Worm (Caenorhabditis elegans): ENCODE measurements around the gene K07F5.17.

Gene K07F5.17

DNA sequence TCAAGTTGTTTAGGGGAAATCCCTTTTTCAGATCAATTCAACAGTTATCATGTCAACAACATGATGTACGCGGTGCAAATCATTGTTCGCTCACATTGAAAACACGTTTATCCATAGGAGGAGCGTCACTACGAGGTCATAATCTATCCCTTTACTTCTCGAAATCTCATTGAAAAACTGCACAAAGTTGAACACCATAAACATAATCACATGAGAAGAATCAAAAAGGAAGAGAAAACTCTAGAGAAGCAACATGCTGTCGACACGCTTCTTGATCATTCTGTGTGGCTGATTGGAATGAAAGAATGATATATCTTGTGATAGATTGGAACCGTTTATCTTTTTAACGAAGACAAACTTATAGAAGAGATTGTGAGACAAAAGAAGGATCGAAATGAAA is 25.7 kb downstream of the K07F5.17 start (continued):
- TF ChIP-seq ceh-82 (tag; optimal IDR thresholded peaks at IDR 0.05) (no peak), unc-98 (GFP tag; IDR thresholded peaks at IDR 0.05) (no peak), nhr-71 (tag; optimal IDR thresholded peaks at IDR 0.05) (peak; percentile 93), fkh-8 (tag; optimal IDR thresholded peaks at IDR 0.05) (no peak), sptf-1 (tag; optimal IDR thresholded peaks at IDR 0.05) (no peak), lir-3 (tag; optimal IDR thresholded peaks at IDR 0.05; ENCODE audit: poor library complexity) (peak; percentile 56), rnt-1 (tag; optimal IDR thresholded peaks at IDR 0.05) (no peak), elt-2 (tag; optimal IDR thresholded peaks at IDR 0.05) (no peak), nhr-12 (tag; optimal IDR thresholded peaks at IDR 0.05) (no peak), pqm-1 (tag; optimal IDR thresholded peaks at IDR 0.05) (no peak), tlp-1 (tag; optimal IDR thresholded peaks at IDR 0.05) (no peak), Y116A8C.19 (tag; optimal IDR thresholded peaks at IDR 0.05; ENCODE audit: borderline replicate concordance) (no peak), ztf-4 (tag; optimal IDR thresholded peaks at IDR 0.05) (peak; percentile 62), nhr-77 (tag; optimal IDR thresholded peaks at IDR 0.05) (no peak), unc-130 (tag; optimal IDR thresholded peaks at IDR 0.05) (peak; percentile 89), fos-1 (tag; optimal IDR thresholded peaks at IDR 0.05) (no peak), nhr-85 (tag) (peak; percentile 98), mab-9 (GFP tag; IDR thresholded peaks at IDR 0.05) (no peak), nhr-84 (tag; optimal IDR thresholded peaks at IDR 0.05) (no peak), ets-5 (GFP tag; IDR thresholded peaks at IDR 0.05) (no peak), snu-23 (GFP tag; optimal IDR thresholded peaks at IDR 0.05) (peak; percentile 86), egl-13 (tag; optimal IDR thresholded peaks at IDR 0.05) (no peak), lin-15B (tag; optimal IDR thresholded peaks at IDR 0.05) (no peak), grh-1 (GFP tag; IDR thresholded peaks at IDR 0.05) (peak; percentile 83), alr-1 (tag; optimal IDR thresholded peaks at IDR 0.05; ENCODE audit: borderline replicate concordance) (no peak), vab-15 (tag; optimal IDR thresholded peaks at IDR 0.05) (no peak), blmp-1 (tag; optimal IDR thresholded peaks at IDR 0.05) (peak; percentile 94), ces-1 (GFP tag; optimal IDR thresholded peaks at IDR 0.05) (no peak), fkh-4 (tag; optimal IDR thresholded peaks at IDR 0.05; ENCODE audit: borderline replicate concordance) (no peak), lin-14 (GFP tag; optimal IDR thresholded peaks at IDR 0.05) (peak; percentile 84), ceh-90 (tag; optimal IDR thresholded peaks at IDR 0.05) (no peak)

DNA sequence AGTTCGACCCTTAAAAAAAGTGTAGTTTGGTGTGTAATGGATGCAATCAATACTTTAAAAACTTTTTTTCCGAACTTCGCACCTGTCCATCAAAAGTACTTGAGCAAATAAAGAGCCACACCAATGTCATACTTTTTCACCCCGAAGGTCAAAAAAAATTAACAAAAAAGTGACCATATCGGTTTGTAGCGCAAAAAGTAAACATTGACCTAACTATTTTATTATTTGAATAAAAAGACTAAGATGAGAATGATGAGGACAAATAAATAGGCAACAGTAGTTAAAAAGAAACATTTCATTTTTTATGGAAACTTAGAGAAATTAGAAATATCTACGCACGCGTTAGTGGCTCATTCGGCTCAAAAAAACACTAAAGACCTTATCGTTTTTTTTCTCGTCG is 27.2 kb downstream of the K07F5.17 start:
- no peak for TF ChIP-seq snpc-4 (tag; optimal IDR thresholded peaks at IDR 0.05)
- TF ChIP-seq tbx-2 (tag; optimal IDR thresholded peaks at IDR 0.05): peak; percentile 45
- no peak for TF ChIP-seq zip-4 (GFP tag; optimal IDR thresholded peaks at IDR 0.05)
- peak; percentile 16 for TF ChIP-seq nhr-77 (tag; optimal IDR thresholded peaks at IDR 0.05)
- no peak for TF ChIP-seq lin-35 (GFP tag; optimal IDR thresholded peaks at IDR 0.05)
- peak; percentile 31 for TF ChIP-seq lin-14 (GFP tag; optimal IDR thresholded peaks at IDR 0.05)

DNA sequence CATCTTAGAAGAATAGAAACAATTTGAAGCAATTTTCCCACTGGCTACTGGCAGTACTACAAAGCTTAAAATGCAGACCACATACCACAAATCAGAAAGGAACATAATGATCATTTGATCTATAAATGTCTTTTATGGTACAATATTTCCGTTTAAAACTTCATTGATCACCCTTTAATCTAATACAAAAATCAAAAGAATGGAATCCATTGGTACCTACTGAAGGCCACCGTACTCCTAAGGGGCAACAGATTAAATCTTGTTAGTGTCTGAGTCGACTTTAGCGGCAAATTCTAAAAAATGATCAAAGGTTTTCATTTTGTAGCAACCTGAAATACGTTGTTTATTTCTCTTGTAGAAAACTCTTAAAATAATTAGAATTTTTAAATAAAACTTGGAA is 30.0 kb downstream of the K07F5.17 start:
- TF ChIP-seq efl-1 (optimal IDR thresholded peaks at IDR 0.05) (no peak), efl-1 (GFP tag; optimal IDR thresholded peaks at IDR 0.05 in 1 of 2) (peak in 1 of 2 experiments; percentile 53), nhr-85 (tag) (peak; percentile 86), vab-15 (tag; optimal IDR thresholded peaks at IDR 0.05) (no peak), nhr-20 (tag; optimal IDR thresholded peaks at IDR 0.05) (peak; percentile 52), blmp-1 (tag; optimal IDR thresholded peaks at IDR 0.05) (no peak), aly-2 (tag; optimal IDR thresholded peaks at IDR 0.05) (no peak), unc-62 (GFP tag; optimal IDR thresholded peaks at IDR 0.05) (no peak), isw-1 (GFP tag; IDR thresholded peaks at IDR 0.05) (no peak), lsy-2 (tag; optimal IDR thresholded peaks at IDR 0.05) (peak in 1 of 2 experiments; percentile 29), snpc-4 (tag; optimal IDR thresholded peaks at IDR 0.05) (no peak)
